Worm (Caenorhabditis elegans): ENCODE measurements around the gene zipt-13.

ce11 chrX:10240939-10241338, 4.2 kb upstream of the zipt-13 start, which contains the start of gene str-74:
- TF ChIP-seq ztf-23 (GFP tag; IDR thresholded peaks at IDR 0.05) (no peak), tab-1 (GFP tag; IDR thresholded peaks at IDR 0.05) (no peak), med-1 (GFP tag; optimal IDR thresholded peaks at IDR 0.05; ENCODE audit: insufficient read depth) (no peak), T22C8.4 (GFP tag; IDR thresholded peaks at IDR 0.05) (no peak), flt-1 (GFP tag; IDR thresholded peaks at IDR 0.05) (no peak), cog-1 (tag; optimal IDR thresholded peaks at IDR 0.05) (no peak), ztf-29 (GFP tag; IDR thresholded peaks at IDR 0.05) (no peak), klf-2 (GFP tag; conservative IDR thresholded peaks at IDR 0.05) (no peak), ref-1 (GFP tag; conservative IDR thresholded peaks at IDR 0.05) (no peak)
